Fruit fly (Drosophila melanogaster) whole organism, embryonic: ENCODE results near the gene Sld5.

Experiments used
- Antp ChIP-seq: fragments of 200-800 bp; sonication (Bioruptor generic); optimal IDR thresholded peaks from 3 replicates; lab custom pipeline; 2016; ENCODE audit warnings: missing biosample characterization, missing genetic modification characterization
- Bgb ChIP-seq: fragments of 200-800 bp; sonication (Bioruptor generic); IDR thresholded peaks from 2 replicates; pipeline ENCODE4 v1.3.6; 2022; ENCODE audit warnings: missing biosample characterization, missing genetic modification characterization; ENCODE audit not compliant: partially characterized antibody
- Blimp-1 ChIP-seq: fragments of 200-800 bp; sonication (Bioruptor generic); optimal IDR thresholded peaks from 3 replicates; lab custom pipeline; 2018; ENCODE audit warnings: missing biosample characterization, missing genetic modification characterization, mild to moderate bottlenecking, moderate library complexity, missing genetic modification reagents
- CG10543 ChIP-seq: fragments of 200-800 bp; sonication (Bioruptor generic); optimal IDR thresholded peaks from 3 replicates; lab custom pipeline; 2017; ENCODE audit warnings: missing biosample characterization, mild to moderate bottlenecking, missing genetic modification characterization, moderate library complexity
- CG11504 ChIP-seq: fragments of 200-800 bp; sonication (Bioruptor generic); optimal IDR thresholded peaks from 3 replicates; lab custom pipeline; 2019; ENCODE audit warnings: missing biosample characterization, mild to moderate bottlenecking, missing genetic modification characterization, moderate library complexity
- CG11696 ChIP-seq: fragments of 200-800 bp; sonication (Bioruptor generic); IDR thresholded peaks from 2 replicates; pipeline ENCODE4 v1.3.6; 2022; ENCODE audit warnings: missing biosample characterization, missing genetic modification characterization
- CG12071 ChIP-seq: fragments of 200-800 bp; sonication (Bioruptor generic); optimal IDR thresholded peaks from 3 replicates; lab custom pipeline; 2018; ENCODE audit warnings: missing biosample characterization, mild to moderate bottlenecking, missing genetic modification characterization
- CG12391 ChIP-seq: fragments of 200-800 bp; sonication (Bioruptor generic); optimal IDR thresholded peaks from 3 replicates; lab custom pipeline; 2018; ENCODE audit warnings: missing biosample characterization, mild to moderate bottlenecking, missing genetic modification characterization, moderate library complexity
- CG15696 ChIP-seq: fragments of 200-800 bp; sonication (Bioruptor generic); optimal IDR thresholded peaks from 2 replicates; lab custom pipeline; 2019; ENCODE audit warnings: missing biosample characterization, mild to moderate bottlenecking, missing genetic modification characterization, moderate library complexity
- CG1603 ChIP-seq: fragments of 200-800 bp; sonication (Bioruptor generic); optimal IDR thresholded peaks from 2 replicates; lab custom pipeline; 2019; ENCODE audit warnings: missing biosample characterization, mild to moderate bottlenecking, missing genetic modification characterization, moderate library complexity
- CG18599 ChIP-seq: fragments of 200-800 bp; sonication (Bioruptor generic); optimal IDR thresholded peaks from 3 replicates; lab custom pipeline; 2017; ENCODE audit warnings: missing biosample characterization, missing genetic modification characterization, mild to moderate bottlenecking, moderate library complexity, missing genetic modification reagents
- CG30020 ChIP-seq: fragments of 200-800 bp; optimal IDR thresholded peaks from 2 replicates; lab custom pipeline; 2019; ENCODE audit warnings: missing biosample characterization, mild to moderate bottlenecking, missing genetic modification characterization, moderate library complexity
- CG3065 ChIP-seq: fragments of 200-800 bp; sonication (Bioruptor generic); optimal IDR thresholded peaks from 2 replicates; lab custom pipeline; 2016; ENCODE audit warnings: missing biosample characterization, missing genetic modification characterization
- CG3847 ChIP-seq: fragments of 200-800 bp; sonication (Bioruptor generic); IDR thresholded peaks from 2 replicates; pipeline ENCODE4 v1.3.6; 2022; ENCODE audit warnings: missing biosample characterization, missing genetic modification characterization
- CG4730 ChIP-seq: fragments of 200-800 bp; sonication (Bioruptor generic); IDR thresholded peaks from 2 replicates; pipeline ENCODE4 v1.3.6; 2022; ENCODE audit warnings: missing biosample characterization, missing genetic modification characterization
- CG6175 ChIP-seq: fragments of 200-800 bp; sonication (Bioruptor generic); IDR thresholded peaks from 3 replicates; pipeline ENCODE4 v1.3.6; 2022; ENCODE audit warnings: missing biosample characterization, missing genetic modification characterization
- CG7372 ChIP-seq: fragments of 200-800 bp; sonication (Bioruptor generic); IDR thresholded peaks from 2 replicates; pipeline ENCODE4 v1.3.6; 2022; ENCODE audit warnings: missing biosample characterization, missing genetic modification characterization
- CG8478 ChIP-seq: fragments of >200 bp; optimal IDR thresholded peaks from 2 replicates; lab custom pipeline; 2018
- CkIIα-i1 ChIP-seq: fragments of 200-800 bp; sonication (Bioruptor generic); IDR thresholded peaks from 2 replicates; pipeline ENCODE4 v1.3.6; 2022; ENCODE audit warnings: missing biosample characterization, missing genetic modification characterization
- Dbx ChIP-seq: fragments of 200-800 bp; sonication (Bioruptor generic); IDR thresholded peaks from 3 replicates; pipeline ENCODE4 v1.3.6; 2022; ENCODE audit warnings: missing biosample characterization, missing genetic modification characterization
- Dfd ChIP-seq, 2 experiments: fragments of >200 bp; optimal IDR thresholded peaks; 2 replicates each; lab custom pipeline; 2017; ENCODE audit warnings: missing biosample characterization in 2 of 2, missing genetic modification characterization in 2 of 2
- Dip2 ChIP-seq: fragments of 200-800 bp; sonication (Bioruptor generic); IDR thresholded peaks from 2 replicates; pipeline ENCODE4 v1.3.6; 2022; ENCODE audit warnings: missing biosample characterization, missing genetic modification characterization
- HLH4C ChIP-seq: fragments of 200-800 bp; sonication (Bioruptor generic); IDR thresholded peaks from 3 replicates; pipeline ENCODE4 v1.3.6; 2022; ENCODE audit warnings: missing biosample characterization, missing genetic modification characterization; ENCODE audit not compliant: partially characterized antibody
- HmgZ ChIP-seq: fragments of 200-800 bp; sonication (Bioruptor generic); optimal IDR thresholded peaks from 2 replicates; lab custom pipeline; 2018; ENCODE audit warnings: missing biosample characterization, mild to moderate bottlenecking, missing genetic modification characterization
- Hr3 ChIP-seq: fragments of 200-800 bp; sonication (Bioruptor generic); optimal IDR thresholded peaks from 3 replicates; lab custom pipeline; 2016; ENCODE audit warnings: missing biosample characterization, missing genetic modification characterization
- NC2α ChIP-seq: fragments of 200-800 bp; sonication (Bioruptor generic); optimal IDR thresholded peaks from 2 replicates; lab custom pipeline; 2016; ENCODE audit warnings: missing biosample characterization, missing genetic modification characterization
- Nf-YB ChIP-seq: fragments of 200-800 bp; sonication (Bioruptor generic); optimal IDR thresholded peaks from 3 replicates; lab custom pipeline; 2019; ENCODE audit warnings: missing biosample characterization, mild to moderate bottlenecking, missing genetic modification characterization, moderate library complexity
- Oaz ChIP-seq: fragments of 200-800 bp; sonication (Bioruptor generic); IDR thresholded peaks from 2 replicates; pipeline ENCODE4 v1.3.6; 2022; ENCODE audit warnings: missing biosample characterization, missing genetic modification characterization
- Poxn ChIP-seq: fragments of 200-800 bp; sonication (Bioruptor generic); IDR thresholded peaks from 2 replicates; pipeline ENCODE4 v1.3.6; 2022; ENCODE audit warnings: missing biosample characterization, missing genetic modification characterization
- Sin3A ChIP-seq: fragments of >200 bp; optimal IDR thresholded peaks from 2 replicates; lab custom pipeline; 2018
- Xbp1 ChIP-seq: fragments of 200-800 bp; sonication (Bioruptor generic); optimal IDR thresholded peaks from 3 replicates; lab custom pipeline; 2016; ENCODE audit warnings: missing biosample characterization, mild to moderate bottlenecking, missing genetic modification characterization
- YL-1 ChIP-seq: fragments of 200-800 bp; sonication (Bioruptor generic); optimal IDR thresholded peaks from 3 replicates; lab custom pipeline; 2017; ENCODE audit warnings: missing biosample characterization, mild to moderate bottlenecking, missing genetic modification characterization
- aop ChIP-seq: fragments of 200-800 bp; sonication (Bioruptor generic); IDR thresholded peaks from 2 replicates; pipeline ENCODE4 v1.3.6; 2022; ENCODE audit warnings: missing biosample characterization, missing genetic modification characterization
- ap ChIP-seq: fragments of 200-800 bp; sonication (Bioruptor generic); IDR thresholded peaks from 2 replicates; pipeline ENCODE4 v1.3.6; 2022; ENCODE audit warnings: missing biosample characterization, missing genetic modification characterization
- br ChIP-seq: fragments of >200 bp; optimal IDR thresholded peaks from 2 replicates; lab custom pipeline; 2017
- bsh ChIP-seq, 2 experiments: fragments of 200-800 bp; sonication (Bioruptor generic); optimal IDR thresholded peaks; 2 replicates each; lab custom pipeline; 2017 to 2018; ENCODE audit warnings: mild to moderate bottlenecking in 2 of 2, missing biosample characterization in 2 of 2, missing genetic modification characterization in 2 of 2, moderate library complexity in 1 of 2
- cad ChIP-seq: fragments of >200 bp; optimal IDR thresholded peaks from 2 replicates; lab custom pipeline; 2017; ENCODE audit warnings: missing biosample characterization, missing genetic modification characterization
- da ChIP-seq: fragments of 200-800 bp; sonication (Bioruptor generic); optimal IDR thresholded peaks from 2 replicates; lab custom pipeline; 2016; ENCODE audit warnings: missing biosample characterization, missing genetic modification characterization
- eyg ChIP-seq: fragments of 200-800 bp; sonication (Bioruptor generic); optimal IDR thresholded peaks from 3 replicates; lab custom pipeline; 2016; ENCODE audit warnings: missing biosample characterization, missing genetic modification characterization
- gce ChIP-seq: fragments of 200-800 bp; sonication (Bioruptor generic); IDR thresholded peaks from 3 replicates; pipeline ENCODE4 v1.3.6; 2022; ENCODE audit warnings: missing biosample characterization, missing genetic modification characterization
- grau ChIP-seq: fragments of 200-800 bp; optimal IDR thresholded peaks from 3 replicates; lab custom pipeline; 2019; ENCODE audit warnings: missing biosample characterization, mild to moderate bottlenecking, missing genetic modification characterization, moderate library complexity
- ham ChIP-seq: fragments of 200-800 bp; sonication (Bioruptor generic); IDR thresholded peaks from 2 replicates; pipeline ENCODE4 v1.3.6; 2022; ENCODE audit warnings: missing biosample characterization, missing genetic modification characterization
- her ChIP-seq: fragments of 200-800 bp; sonication (Bioruptor generic); optimal IDR thresholded peaks from 2 replicates; lab custom pipeline; 2016; ENCODE audit warnings: missing biosample characterization, missing genetic modification characterization
- ken ChIP-seq: fragments of 200-800 bp; sonication (Bioruptor generic); IDR thresholded peaks from 3 replicates; pipeline ENCODE4 v1.3.6; 2022; ENCODE audit warnings: missing biosample characterization, missing genetic modification characterization
- oc ChIP-seq: fragments of 200-800 bp; sonication (Bioruptor generic); optimal IDR thresholded peaks from 2 replicates; lab custom pipeline; 2018; ENCODE audit warnings: missing biosample characterization, mild to moderate bottlenecking, missing genetic modification characterization, moderate library complexity
- otp ChIP-seq: fragments of 200-800 bp; sonication (Bioruptor generic); IDR thresholded peaks from 3 replicates; pipeline ENCODE4, ENCODE4 v1.3.6; 2022; ENCODE audit warnings: missing biosample characterization, missing genetic modification characterization
- psq ChIP-seq: fragments of 200-800 bp; sonication (Bioruptor generic); optimal IDR thresholded peaks from 2 replicates; lab custom pipeline; 2017; ENCODE audit warnings: missing biosample characterization, missing genetic modification characterization
- schlank ChIP-seq: fragments of 200-800 bp; sonication (Bioruptor generic); optimal IDR thresholded peaks from 2 replicates; lab custom pipeline; 2018; ENCODE audit warnings: missing biosample characterization, mild to moderate bottlenecking, missing genetic modification characterization
- scrt ChIP-seq: fragments of 200-800 bp; sonication (Bioruptor generic); optimal IDR thresholded peaks from 2 replicates; lab custom pipeline; 2018; ENCODE audit warnings: missing biosample characterization, mild to moderate bottlenecking, missing genetic modification characterization, moderate library complexity
- sens ChIP-seq: fragments of 200-800 bp; sonication (Bioruptor generic); peaks from one replicate; lab custom pipeline; 2016; ENCODE audit warnings: missing biosample characterization, missing genetic modification characterization
- shn ChIP-seq: fragments of 200-800 bp; sonication (Bioruptor generic); optimal IDR thresholded peaks from 3 replicates; lab custom pipeline; 2016; ENCODE audit warnings: missing biosample characterization, missing genetic modification characterization
- stc ChIP-seq: fragments of 200-800 bp; sonication (Bioruptor generic); IDR thresholded peaks from 2 replicates; pipeline ENCODE4 v1.3.6; 2022; ENCODE audit warnings: missing biosample characterization, missing genetic modification characterization
- unc-4 ChIP-seq: fragments of 200-800 bp; sonication (Bioruptor generic); IDR thresholded peaks from 2 replicates; pipeline ENCODE4 v1.3.6; 2022; ENCODE audit warnings: missing biosample characterization, missing genetic modification characterization; ENCODE audit not compliant: partially characterized antibody

The Sld5 gene

dm6 chr3R:26024596-26025213 lies 31.6 kb downstream of the Sld5 start (continued):
- TF ChIP-seq CG11696 (GFP tag; lab: Robert Waterston, UW) (no peak), CkIIα-i1 (GFP tag; lab: Robert Waterston, UW) (no peak), ap (GFP tag; lab: Robert Waterston, UW) (no peak), Oaz (GFP tag; lab: Robert Waterston, UW) (no peak), CG10543 (GFP tag; lab: Kevin White, UChicago) (no peak), Hr3 (GFP tag; lab: Kevin White, UChicago) (no peak), cad (GFP tag; lab: Kevin White, UChicago) (peak; percentile 55), Xbp1 (GFP tag; lab: Kevin White, UChicago) (no peak), Poxn (no peak), NC2α (GFP tag; lab: Kevin White, UChicago) (no peak), aop (GFP tag; lab: Robert Waterston, UW) (no peak), CG3065 (GFP tag; lab: Kevin White, UChicago) (no peak), Dbx (no peak), CG8478 (lab: Kevin White, UChicago) (no peak), psq (GFP tag; lab: Kevin White, UChicago) (no peak), gce (GFP tag; lab: Robert Waterston, UW) (no peak), ken (GFP tag; lab: Robert Waterston, UW) (no peak), HLH4C (GFP tag; lab: Robert Waterston, UW) (no peak), bsh (GFP tag; optimal IDR thresholded peaks at IDR 0.05; lab: Kevin White, UChicago) (no peak), Sin3A (lab: Kevin White, UChicago) (no peak), br (lab: Kevin White, UChicago) (no peak), scrt (GFP tag; lab: Kevin White, UChicago) (no peak), YL-1 (GFP tag; lab: Kevin White, UChicago) (no peak), CG4730 (no peak), stc (GFP tag; lab: Robert Waterston, UW) (no peak), CG12071 (GFP tag; lab: Kevin White, UChicago) (no peak), Blimp-1 (GFP tag; lab: Kevin White, UChicago) (peak; percentile 54), CG12391 (no peak), eyg (GFP tag; lab: Kevin White, UChicago) (no peak), grau (tag; lab: Kevin White, UChicago) (no peak), Nf-YB (no peak), shn (GFP tag; lab: Kevin White, UChicago) (no peak), CG18599 (no peak), Dip2 (GFP tag; lab: Robert Waterston, UW) (no peak), oc (no peak), otp (GFP tag; lab: Robert Waterston, UW) (no peak), CG15696 (no peak), da (peak; percentile 54), her (GFP tag; lab: Kevin White, UChicago) (no peak), CG7372 (GFP tag; lab: Robert Waterston, UW) (no peak), CG3847 (GFP tag; lab: Robert Waterston, UW) (no peak), Dfd (GFP tag; optimal IDR thresholded peaks at IDR 0.05; lab: Kevin White, UChicago) (no peak), CG30020 (tag; lab: Kevin White, UChicago) (no peak), CG11504 (no peak), unc-4 (GFP tag; lab: Robert Waterston, UW) (no peak), Antp (no peak), CG6175 (GFP tag; lab: Robert Waterston, UW) (no peak), sens (GFP tag; lab: Kevin White, UChicago) (peak; percentile 86), HmgZ (tag; lab: Kevin White, UChicago) (no peak), Bgb (no peak), CG1603 (tag; lab: Kevin White, UChicago) (no peak), ham (no peak), schlank (tag; lab: Kevin White, UChicago) (no peak)
